Worm (Caenorhabditis elegans) whole organism, young adult: ENCODE data around the gene tmbi-4.

ENCODE experiments used
- B0019.2 ChIP-seq: fragments of 200-800 bp; sonication (Bioruptor generic); conservative IDR thresholded peaks from 2 replicates; pipeline ENCODE4 v1.3.6; 2022; ENCODE audit warnings: missing genetic modification reagents, missing genetic modification characterization, missing compliant biosample characterization
- F49E8.2 ChIP-seq: sonication (generic microtip); optimal IDR thresholded peaks from 3 replicates; lab custom pipeline; 2017; ENCODE audit warnings: missing genetic modification characterization, mild to moderate bottlenecking, missing compliant biosample characterization, antibody characterized with exemption, moderate library complexity; ENCODE audit not compliant: insufficient read depth
- attf-3 ChIP-seq: fragments of 200-800 bp; sonication (Bioruptor generic); conservative IDR thresholded peaks from 2 replicates; pipeline ENCODE4 v1.3.6; 2022; ENCODE audit warnings: missing genetic modification reagents, missing genetic modification characterization, missing compliant biosample characterization
- cebp-1 ChIP-seq, 2 experiments: fragments of 200-800 bp in 1 of 2; sonication (Bioruptor generic) in 1 of 2; sonication (generic microtip) in 1 of 2; IDR thresholded peaks in 1 of 2; optimal IDR thresholded peaks in 1 of 2; 2 replicates each; pipeline versions ENCODE4 v1.3.6 to Lab custom; 2017 to 2022; ENCODE audit warnings: missing compliant biosample characterization in 2 of 2, missing genetic modification characterization in 2 of 2, mild to moderate bottlenecking in 1 of 2, missing genetic modification reagents in 1 of 2, moderate library complexity in 1 of 2
- ceh-40 ChIP-seq: fragments of 200-800 bp; sonication (Bioruptor generic); IDR thresholded peaks from 2 replicates; pipeline ENCODE4 v1.3.6; 2022; ENCODE audit warnings: missing genetic modification characterization, missing compliant biosample characterization
- hmg-20 ChIP-seq: fragments of 200-800 bp; sonication (Bioruptor generic); IDR thresholded peaks from 2 replicates; pipeline ENCODE4 v1.3.6; 2022; ENCODE audit warnings: missing genetic modification reagents, missing genetic modification characterization, missing compliant biosample characterization
- lin-35 ChIP-seq, 3 experiments: fragments of 150-350 bp in 2 of 3; sonication (generic microtip) in 1 of 3; optimal IDR thresholded peaks; 2 replicates each; lab custom pipeline; 2014 to 2018; ENCODE audit warnings: missing biosample characterization in 3 of 3, missing genetic modification characterization in 3 of 3, missing genetic modification reagents in 3 of 3
- lin-40 ChIP-seq: sonication (generic microtip); optimal IDR thresholded peaks from 2 replicates; lab custom pipeline; 2016; ENCODE audit warnings: missing genetic modification characterization, mild to moderate bottlenecking, missing compliant biosample characterization, missing genotype, missing genetic modification reagents
- madf-8 ChIP-seq: fragments of 200-800 bp; sonication (Bioruptor generic); conservative IDR thresholded peaks from 2 replicates; pipeline ENCODE4 v1.3.6; 2022; ENCODE audit warnings: missing genetic modification reagents, missing genetic modification characterization, missing compliant biosample characterization
- nhr-179 ChIP-seq: sonication (generic microtip); optimal IDR thresholded peaks from 2 replicates; lab custom pipeline; 2016; ENCODE audit warnings: mild to moderate bottlenecking, missing genetic modification characterization, missing compliant biosample characterization
- rcor-1 ChIP-seq: fragments of 200-800 bp; sonication (Bioruptor generic); IDR thresholded peaks from 2 replicates; pipeline ENCODE4 v1.3.6; 2022; ENCODE audit warnings: missing genetic modification reagents, missing genetic modification characterization, missing compliant biosample characterization
- snpc-4 ChIP-seq, 5 experiments: fragments of 150-350 bp in 1 of 5; sonication (generic microtip) in 4 of 5; optimal IDR thresholded peaks; 2 replicates each; lab custom pipeline; 2014 to 2018; ENCODE audit warnings: missing genetic modification characterization in 5 of 5, missing biosample characterization in 3 of 5, antibody characterized with exemption in 2 of 5, mild to moderate bottlenecking in 2 of 5, missing compliant biosample characterization in 2 of 5, missing genotype in 2 of 5, moderate library complexity in 2 of 5, missing genetic modification reagents in 1 of 5

DNA sequence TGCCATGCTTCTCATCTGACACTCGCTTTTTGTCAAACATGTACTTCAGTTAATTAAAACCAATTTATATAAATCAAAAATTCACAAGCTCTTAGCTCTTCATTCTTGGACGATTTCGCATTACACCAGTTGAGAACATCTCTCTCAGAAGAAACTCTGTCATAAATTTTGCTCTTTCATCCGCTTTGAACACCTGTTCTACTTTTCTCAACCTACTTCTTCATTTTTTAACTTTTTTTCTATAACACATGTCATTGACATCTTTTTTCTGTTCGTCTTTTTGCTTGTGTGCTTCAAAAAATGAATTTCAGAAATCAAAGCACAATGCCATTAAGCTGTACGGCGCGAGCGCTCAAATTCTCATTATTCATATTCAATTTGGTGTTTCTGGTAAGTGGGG is 12.4 kb downstream of the tmbi-4 start, which contains the start of gene tsp-11:
- TF ChIP-seq madf-8 (GFP tag; lab: Robert Waterston, UW) (no peak), rcor-1 (no peak), lin-35 (GFP tag; optimal IDR thresholded peaks at IDR 0.05; lab: Kevin White, UChicago) (no peak), F49E8.2 (tag; lab: Kevin White, UChicago) (no peak), lin-40 (tag; lab: Kevin White, UChicago) (no peak), nhr-179 (tag; lab: Kevin White, UChicago) (no peak), attf-3 (GFP tag; lab: Robert Waterston, UW) (no peak), ceh-40 (GFP tag; lab: Robert Waterston, UW) (no peak), hmg-20 (GFP tag; lab: Robert Waterston, UW) (no peak), cebp-1 (GFP tag; IDR thresholded peaks at IDR 0.05; lab: Robert Waterston, UW) (no peak), cebp-1 (tag; optimal IDR thresholded peaks at IDR 0.05; lab: Kevin White, UChicago) (no peak), snpc-4 (GFP tag; optimal IDR thresholded peaks at IDR 0.05; lab: Kevin White, UChicago) (no peak), snpc-4 (tag; optimal IDR thresholded peaks at IDR 0.05; lab: Kevin White, UChicago) (no peak), B0019.2 (GFP tag; lab: Robert Waterston, UW) (no peak)
